Fruit fly (Drosophila melanogaster) whole organism, prepupa: Measurements from ENCODE around the gene CG4743.

Source experiments
- Blimp-1 ChIP-seq: fragments of 200-800 bp; sonication (Bioruptor generic); optimal IDR thresholded peaks from 3 replicates; lab custom pipeline; 2017; ENCODE audit warnings: missing biosample characterization, missing genetic modification characterization, mild to moderate bottlenecking, moderate library complexity, missing genetic modification reagents
- CG10631 ChIP-seq: fragments of 200-800 bp; sonication (Bioruptor generic); optimal IDR thresholded peaks from 2 replicates; lab custom pipeline; 2016; ENCODE audit warnings: missing biosample characterization, missing genetic modification characterization
- CG10669 ChIP-seq: fragments of 200-800 bp; sonication (Bioruptor generic); optimal IDR thresholded peaks from 3 replicates; lab custom pipeline; 2018; ENCODE audit warnings: missing biosample characterization, mild to moderate bottlenecking, missing genetic modification characterization, moderate library complexity
- CG11294 ChIP-seq: fragments of 200-800 bp; sonication (Bioruptor generic); IDR thresholded peaks from 2 replicates; pipeline ENCODE4 v1.3.6; 2022; ENCODE audit warnings: missing biosample characterization, missing genetic modification characterization
- CG11762 ChIP-seq: fragments of 200-800 bp; sonication (Bioruptor generic); optimal IDR thresholded peaks from 3 replicates; lab custom pipeline; 2016; ENCODE audit warnings: missing biosample characterization, missing genetic modification characterization; ENCODE audit not compliant: insufficient read depth
- CG15336 ChIP-seq: fragments of 200-800 bp; sonication (Bioruptor generic); IDR thresholded peaks from 2 replicates; pipeline ENCODE4 v1.3.6; 2022; ENCODE audit warnings: missing biosample characterization, missing genetic modification characterization
- CG1621 ChIP-seq: fragments of 200-800 bp; sonication (Bioruptor generic); optimal IDR thresholded peaks from 3 replicates; lab custom pipeline; 2018; ENCODE audit warnings: missing biosample characterization, mild to moderate bottlenecking, missing genetic modification characterization
- CG16779 ChIP-seq: fragments of 200-800 bp; sonication (Bioruptor generic); optimal IDR thresholded peaks from 3 replicates; lab custom pipeline; 2017; ENCODE audit warnings: missing biosample characterization, mild to moderate bottlenecking, missing genetic modification characterization
- CG3032 ChIP-seq: fragments of 200-800 bp; optimal IDR thresholded peaks from 2 replicates; lab custom pipeline; 2019; ENCODE audit warnings: missing biosample characterization, mild to moderate bottlenecking, missing genetic modification characterization, moderate library complexity
- CG31627 ChIP-seq: fragments of 200-800 bp; sonication (Bioruptor generic); optimal IDR thresholded peaks from 3 replicates; lab custom pipeline; 2016; ENCODE audit warnings: missing biosample characterization, missing genetic modification characterization
- CG32006 ChIP-seq: fragments of 200-800 bp; sonication (Bioruptor generic); optimal IDR thresholded peaks from 3 replicates; lab custom pipeline; 2017; ENCODE audit warnings: missing biosample characterization, mild to moderate bottlenecking, missing genetic modification characterization
- CG34406 ChIP-seq: fragments of 200-800 bp; sonication (Bioruptor generic); optimal IDR thresholded peaks from 3 replicates; lab custom pipeline; 2016; ENCODE audit warnings: missing biosample characterization, missing genetic modification characterization
- CG4318 ChIP-seq: fragments of 200-800 bp; sonication (Bioruptor generic); optimal IDR thresholded peaks from 3 replicates; lab custom pipeline; 2017; ENCODE audit warnings: missing biosample characterization, mild to moderate bottlenecking, missing genetic modification characterization
- CG6276 ChIP-seq: fragments of 200-800 bp; sonication (Bioruptor generic); optimal IDR thresholded peaks from 2 replicates; lab custom pipeline; 2017; ENCODE audit warnings: missing biosample characterization, mild to moderate bottlenecking, missing genetic modification characterization
- CG6792 ChIP-seq: fragments of 200-800 bp; sonication (Bioruptor generic); optimal IDR thresholded peaks from 3 replicates; lab custom pipeline; 2016; ENCODE audit warnings: missing biosample characterization, missing genetic modification characterization
- CG6854 ChIP-seq: fragments of 200-800 bp; sonication (Bioruptor generic); optimal IDR thresholded peaks from 2 replicates; lab custom pipeline; 2017; ENCODE audit warnings: missing biosample characterization, mild to moderate bottlenecking, missing genetic modification characterization
- CG8319 ChIP-seq: fragments of 200-800 bp; sonication (Bioruptor generic); optimal IDR thresholded peaks from 3 replicates; lab custom pipeline; 2016; ENCODE audit warnings: missing biosample characterization, missing genetic modification characterization
- CG9139 ChIP-seq: fragments of 200-800 bp; sonication (Bioruptor generic); optimal IDR thresholded peaks from 3 replicates; lab custom pipeline; 2017; ENCODE audit warnings: missing biosample characterization, mild to moderate bottlenecking, missing genetic modification characterization
- Eip78C ChIP-seq: fragments of 200-800 bp; sonication (Bioruptor generic); peaks from one replicate; lab custom pipeline; 2016; ENCODE audit warnings: missing biosample characterization, missing genetic modification characterization
- Eip93F ChIP-seq: fragments of 200-800 bp; sonication (Bioruptor generic); optimal IDR thresholded peaks from 2 replicates; lab custom pipeline; 2016; ENCODE audit warnings: missing biosample characterization, mild to moderate bottlenecking, missing genetic modification characterization
- Gug ChIP-seq: fragments of 200-800 bp; sonication (Bioruptor generic); IDR thresholded peaks from 2 replicates; pipeline ENCODE4 v1.3.6; 2022; ENCODE audit warnings: missing biosample characterization, missing genetic modification characterization
- Hr38 ChIP-seq: sonication (Bioruptor generic); optimal IDR thresholded peaks from 2 replicates; lab custom pipeline; 2016; ENCODE audit warnings: missing biosample characterization, missing genetic modification characterization
- Hr39 ChIP-seq: fragments of 200-800 bp; sonication (Bioruptor generic); optimal IDR thresholded peaks from 2 replicates; lab custom pipeline; 2016; ENCODE audit warnings: missing biosample characterization, missing genetic modification characterization
- Lpt ChIP-seq: fragments of 200-800 bp; sonication (Bioruptor generic); optimal IDR thresholded peaks from 3 replicates; lab custom pipeline; 2016; ENCODE audit warnings: missing biosample characterization, missing genetic modification characterization
- Met ChIP-seq: fragments of 200-800 bp; sonication (Bioruptor generic); optimal IDR thresholded peaks from 3 replicates; lab custom pipeline; 2016; ENCODE audit warnings: missing biosample characterization, missing genetic modification characterization
- OdsH ChIP-seq: fragments of 200-800 bp; sonication (Bioruptor generic); optimal IDR thresholded peaks from 3 replicates; lab custom pipeline; 2016; ENCODE audit warnings: missing biosample characterization, missing genetic modification characterization
- Smox ChIP-seq: fragments of 200-800 bp; sonication (Bioruptor generic); optimal IDR thresholded peaks from 3 replicates; lab custom pipeline; 2016; ENCODE audit warnings: missing biosample characterization, missing genetic modification characterization
- Sox14 ChIP-seq: fragments of 200-800 bp; sonication (Bioruptor generic); optimal IDR thresholded peaks from 3 replicates; lab custom pipeline; 2016; ENCODE audit warnings: missing biosample characterization, missing genetic modification characterization
- Sox15 ChIP-seq: fragments of 200-800 bp; sonication (Bioruptor generic); optimal IDR thresholded peaks from 3 replicates; lab custom pipeline; 2016; ENCODE audit warnings: missing biosample characterization, missing genetic modification characterization
- achi ChIP-seq: fragments of 200-800 bp; sonication (Bioruptor generic); optimal IDR thresholded peaks from 3 replicates; lab custom pipeline; 2016; ENCODE audit warnings: missing biosample characterization, missing genetic modification characterization
- acj6 ChIP-seq: fragments of 200-800 bp; sonication (Bioruptor generic); optimal IDR thresholded peaks from 3 replicates; lab custom pipeline; 2016; ENCODE audit warnings: missing biosample characterization, missing genetic modification characterization
- cyc ChIP-seq: fragments of 200-800 bp; sonication (Bioruptor generic); optimal IDR thresholded peaks from 3 replicates; lab custom pipeline; 2016; ENCODE audit warnings: missing biosample characterization, missing genetic modification characterization
- dsx ChIP-seq: fragments of 200-800 bp; optimal IDR thresholded peaks from 3 replicates; lab custom pipeline; 2019; ENCODE audit warnings: missing biosample characterization, mild to moderate bottlenecking, missing genetic modification characterization, moderate library complexity; ENCODE audit not compliant: poor library complexity, severe bottlenecking
- esn ChIP-seq: fragments of 200-800 bp; sonication (Bioruptor generic); optimal IDR thresholded peaks from 2 replicates; lab custom pipeline; 2016; ENCODE audit warnings: missing biosample characterization, mild to moderate bottlenecking, missing genetic modification characterization, moderate library complexity
- fd59A ChIP-seq: fragments of 200-800 bp; sonication (Bioruptor generic); optimal IDR thresholded peaks from 2 replicates; lab custom pipeline; 2017; ENCODE audit warnings: missing biosample characterization, mild to moderate bottlenecking, missing genetic modification characterization, missing genetic modification reagents
- fkh ChIP-seq: fragments of 200-800 bp; sonication (Bioruptor generic); optimal IDR thresholded peaks from 3 replicates; lab custom pipeline; 2017; ENCODE audit warnings: missing biosample characterization, mild to moderate bottlenecking, missing genetic modification characterization, moderate library complexity
- lz ChIP-seq: fragments of 200-800 bp; sonication (Bioruptor generic); optimal IDR thresholded peaks from 3 replicates; lab custom pipeline; 2016; ENCODE audit warnings: missing biosample characterization, missing genetic modification characterization
- net ChIP-seq: fragments of 200-800 bp; sonication (Bioruptor generic); optimal IDR thresholded peaks from 3 replicates; lab custom pipeline; 2016; ENCODE audit warnings: missing biosample characterization, missing genetic modification characterization
- pdm3 ChIP-seq: fragments of 200-800 bp; sonication (Bioruptor generic); optimal IDR thresholded peaks from 3 replicates; lab custom pipeline; 2016; ENCODE audit warnings: missing biosample characterization, missing genetic modification characterization
- salr ChIP-seq, 2 experiments: fragments of 200-800 bp; sonication (Bioruptor generic); optimal IDR thresholded peaks; 3 replicates each; lab custom pipeline; 2016 to 2018; ENCODE audit warnings: missing biosample characterization in 2 of 2, missing genetic modification characterization in 2 of 2, mild to moderate bottlenecking in 1 of 2
- ss ChIP-seq, 2 experiments: fragments of 200-800 bp; sonication (Bioruptor generic); optimal IDR thresholded peaks; 2 replicates in 1 of 2; 3 replicates in 1 of 2; lab custom pipeline; 2017 to 2018; ENCODE audit warnings: mild to moderate bottlenecking in 2 of 2, missing biosample characterization in 2 of 2, missing genetic modification characterization in 2 of 2, moderate library complexity in 1 of 2
- svp ChIP-seq: fragments of 200-800 bp; sonication (Bioruptor generic); peaks from one replicate; lab custom pipeline; 2016; ENCODE audit warnings: missing biosample characterization, missing genetic modification characterization
- vri ChIP-seq: fragments of 200-800 bp; sonication (Bioruptor generic); optimal IDR thresholded peaks from 3 replicates; lab custom pipeline; 2016; ENCODE audit warnings: missing biosample characterization, mild to moderate bottlenecking, missing genetic modification characterization

The CG4743 gene

DNA sequence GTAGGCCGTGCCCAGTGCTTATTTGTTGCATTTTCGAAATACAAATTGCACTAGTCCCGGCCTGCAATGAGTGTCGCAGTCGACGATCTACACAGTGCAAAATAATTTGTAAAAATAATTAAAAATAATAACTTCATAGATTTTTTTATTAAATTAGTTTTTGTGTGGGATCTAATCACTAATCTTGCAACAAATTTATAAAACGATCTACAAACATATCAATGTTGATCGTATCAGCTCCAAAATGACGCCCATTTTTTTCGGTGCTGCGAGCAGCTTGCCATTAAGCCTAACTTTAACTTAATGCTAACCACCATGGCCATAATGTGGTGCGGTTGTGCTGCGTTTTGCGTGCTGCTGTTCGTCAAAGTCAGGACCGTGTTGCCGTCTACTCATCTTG is 28.9 kb downstream of the CG4743 start (continued):
- peak; percentile 13; the same call in 1 of the 2 replicates for TF ChIP-seq Gug
- TF ChIP-seq salr (GFP tag; optimal IDR thresholded peaks at IDR 0.05; lab: Kevin White, UChicago): no peak
- TF ChIP-seq esn: peak; percentile 47
- peak; percentile 11 for TF ChIP-seq CG1621 (tag; lab: Kevin White, UChicago)
- no peak for TF ChIP-seq CG11762 (GFP tag; lab: Kevin White, UChicago)
- peak; percentile 50 for TF ChIP-seq dsx (GFP tag; lab: Kevin White, UChicago)
- no peak for TF ChIP-seq Eip93F
- TF ChIP-seq, all 60 proteins: peak for 41

dm6 chr3R:25650417-25650816 is 29.9 kb downstream of the CG4743 start:
- no peak for TF ChIP-seq Gug
- no peak for TF ChIP-seq fd59A
- no peak for TF ChIP-seq achi (GFP tag; lab: Kevin White, UChicago)
- TF ChIP-seq Eip78C (GFP tag; lab: Kevin White, UChicago): no peak
- no peak for TF ChIP-seq CG3032
- no peak for TF ChIP-seq esn
- no peak for TF ChIP-seq CG31627
- TF ChIP-seq CG34406 (GFP tag; lab: Kevin White, UChicago): no peak
- TF ChIP-seq Met (GFP tag; lab: Kevin White, UChicago): no peak
- no peak for TF ChIP-seq svp

- TF ChIP-seq ss (GFP tag; optimal IDR thresholded peaks at IDR 0.05; lab: Kevin White, UChicago): no peak
- TF ChIP-seq Sox14 (GFP tag; lab: Kevin White, UChicago): no peak
- no peak for TF ChIP-seq Blimp-1 (GFP tag; lab: Kevin White, UChicago)
- TF ChIP-seq CG32006 (GFP tag; lab: Kevin White, UChicago): no peak
- peak; percentile 38 for TF ChIP-seq CG1621 (tag; lab: Kevin White, UChicago)
- TF ChIP-seq fd59A: no peak
- TF ChIP-seq CG9139: no peak
- TF ChIP-seq CG11762 (GFP tag; lab: Kevin White, UChicago): no peak
- TF ChIP-seq dsx (GFP tag; lab: Kevin White, UChicago): peak; percentile 63
- no peak for TF ChIP-seq fkh
- no peak for TF ChIP-seq CG6854
- TF ChIP-seq acj6 (GFP tag; lab: Kevin White, UChicago): peak; percentile 28
- no peak for TF ChIP-seq cyc (GFP tag; lab: Kevin White, UChicago)
- no peak for TF ChIP-seq OdsH (GFP tag; lab: Kevin White, UChicago)
- TF ChIP-seq net (GFP tag; lab: Kevin White, UChicago): no peak
- peak; percentile 24 for TF ChIP-seq CG10669 (GFP tag; lab: Kevin White, UChicago)
- TF ChIP-seq Smox (GFP tag; lab: Kevin White, UChicago): no peak
- no peak for TF ChIP-seq CG4318 (GFP tag; lab: Kevin White, UChicago)
- TF ChIP-seq CG31627: no peak
Observed at dm6 chr3R:25648258-25648606, 32.1 kb downstream of the CG4743 start.

dm6 chr3R:25647577-25648257 is 32.6 kb downstream of the CG4743 start:
- no peak for TF ChIP-seq Sox15
- TF ChIP-seq CG15336: peak; percentile 68
- TF ChIP-seq acj6 (GFP tag; lab: Kevin White, UChicago): no peak
- peak; percentile 73 for TF ChIP-seq svp
- TF ChIP-seq lz (GFP tag; lab: Kevin White, UChicago): peak; percentile 46
- TF ChIP-seq net (GFP tag; lab: Kevin White, UChicago): peak; percentile 45
- peak; percentile 5 for TF ChIP-seq CG6792 (GFP tag; lab: Kevin White, UChicago)
- TF ChIP-seq achi (GFP tag; lab: Kevin White, UChicago): peak; percentile 39
- no peak for TF ChIP-seq CG10631 (GFP tag; lab: Kevin White, UChicago)
- peak; percentile 65 for TF ChIP-seq Lpt (GFP tag; lab: Kevin White, UChicago)
- TF ChIP-seq salr (GFP tag; optimal IDR thresholded peaks at IDR 0.05; lab: Kevin White, UChicago): peak in 1 of 2 experiments; percentile 51
- peak; percentile 35 for TF ChIP-seq Hr39 (GFP tag; lab: Kevin White, UChicago)
- peak; percentile 65 to 84 for TF ChIP-seq ss (GFP tag; optimal IDR thresholded peaks at IDR 0.05; lab: Kevin White, UChicago)
- no peak for TF ChIP-seq Hr38 (GFP tag; lab: Kevin White, UChicago)
- no peak for TF ChIP-seq CG4318 (GFP tag; lab: Kevin White, UChicago)
- TF ChIP-seq CG11294 (GFP tag; lab: Robert Waterston, UW): 0 out of 2 replicates have a peak, but pooled peaks have one; percentile 13
- TF ChIP-seq CG8319 (GFP tag; lab: Kevin White, UChicago): peak; percentile 43
- no peak for TF ChIP-seq Blimp-1 (GFP tag; lab: Kevin White, UChicago)
- TF ChIP-seq cyc (GFP tag; lab: Kevin White, UChicago): peak; percentile 16
- TF ChIP-seq Met (GFP tag; lab: Kevin White, UChicago): peak; percentile 43
- peak; percentile 40 for TF ChIP-seq esn
- TF ChIP-seq CG34406 (GFP tag; lab: Kevin White, UChicago): no peak
- peak; percentile 46 for TF ChIP-seq Gug
- peak; percentile 19 for TF ChIP-seq CG16779 (tag; lab: Kevin White, UChicago)
- no peak for TF ChIP-seq vri (GFP tag; lab: Kevin White, UChicago)
- peak; percentile 43 for TF ChIP-seq pdm3
- TF ChIP-seq CG6276 (GFP tag; lab: Kevin White, UChicago): peak; percentile 80
- peak; percentile 46 for TF ChIP-seq CG32006 (GFP tag; lab: Kevin White, UChicago)
